Fruit fly (Drosophila melanogaster) whole organism, embryonic: ENCODE measurements around the gene ImpL1.

Experiments used
- Abd-B ChIP-seq: fragments of 200-800 bp; sonication (Bioruptor generic); optimal IDR thresholded peaks from 2 replicates; lab custom pipeline; 2018; ENCODE audit warnings: missing biosample characterization, mild to moderate bottlenecking, missing genetic modification characterization, moderate library complexity
- BtbVII ChIP-seq: fragments of 200-800 bp; sonication (Bioruptor generic); optimal IDR thresholded peaks from 3 replicates; lab custom pipeline; 2017; ENCODE audit warnings: missing biosample characterization, mild to moderate bottlenecking, missing genetic modification characterization
- CG10366 ChIP-seq: fragments of 200-800 bp; sonication (Bioruptor generic); IDR thresholded peaks from 2 replicates; pipeline ENCODE4 v1.3.6; 2022; ENCODE audit warnings: missing biosample characterization, missing genetic modification characterization
- CG10565 ChIP-seq: fragments of 200-800 bp; sonication (Bioruptor generic); optimal IDR thresholded peaks from 3 replicates; lab custom pipeline; 2016; ENCODE audit warnings: missing biosample characterization, mild to moderate bottlenecking, missing genetic modification characterization
- CG10979 ChIP-seq: fragments of 200-800 bp; sonication (Bioruptor generic); optimal IDR thresholded peaks from 2 replicates; lab custom pipeline; 2018; ENCODE audit warnings: missing biosample characterization, mild to moderate bottlenecking, missing genetic modification characterization, moderate library complexity
- CG11696 ChIP-seq: fragments of 200-800 bp; sonication (Bioruptor generic); IDR thresholded peaks from 2 replicates; pipeline ENCODE4 v1.3.6; 2022; ENCODE audit warnings: missing biosample characterization, missing genetic modification characterization
- CG13287 ChIP-seq: fragments of 200-800 bp; sonication (Bioruptor generic); IDR thresholded peaks from 2 replicates; pipeline ENCODE4 v1.3.6; 2022; ENCODE audit warnings: missing biosample characterization, missing genetic modification characterization; ENCODE audit not compliant: partially characterized antibody
- CG13296 ChIP-seq: fragments of 200-800 bp; sonication (Bioruptor generic); optimal IDR thresholded peaks from 3 replicates; lab custom pipeline; 2018; ENCODE audit warnings: missing biosample characterization, mild to moderate bottlenecking, missing genetic modification characterization
- CG1603 ChIP-seq: fragments of 200-800 bp; sonication (Bioruptor generic); optimal IDR thresholded peaks from 2 replicates; lab custom pipeline; 2019; ENCODE audit warnings: missing biosample characterization, mild to moderate bottlenecking, missing genetic modification characterization, moderate library complexity
- CG16779 ChIP-seq: fragments of 200-800 bp; sonication (Bioruptor generic); IDR thresholded peaks from 2 replicates; pipeline ENCODE4 v1.3.6; 2022; ENCODE audit warnings: missing biosample characterization, missing genetic modification characterization
- CG17568 ChIP-seq: fragments of 200-800 bp; sonication (Bioruptor generic); optimal IDR thresholded peaks from 2 replicates; lab custom pipeline; 2018; ENCODE audit warnings: missing biosample characterization, mild to moderate bottlenecking, missing genetic modification characterization, moderate library complexity
- CG17912 ChIP-seq: fragments of 200-800 bp; sonication (Bioruptor generic); optimal IDR thresholded peaks from 2 replicates; lab custom pipeline; 2018; ENCODE audit warnings: missing biosample characterization, mild to moderate bottlenecking, missing genetic modification characterization
- CG1832 ChIP-seq: fragments of 200-800 bp; sonication (Bioruptor generic); optimal IDR thresholded peaks from 2 replicates; lab custom pipeline; 2017; ENCODE audit warnings: missing biosample characterization, mild to moderate bottlenecking, missing genetic modification characterization, inconsistent platforms
- CG34422 ChIP-seq: fragments of 200-800 bp; sonication (Bioruptor generic); IDR thresholded peaks from 3 replicates; pipeline ENCODE4 v1.3.6; 2022; ENCODE audit warnings: missing biosample characterization, missing genetic modification characterization
- CG3995 ChIP-seq: fragments of 200-800 bp; sonication (Bioruptor generic); optimal IDR thresholded peaks from 3 replicates; lab custom pipeline; 2016; ENCODE audit warnings: missing biosample characterization, missing genetic modification characterization
- CG42726 ChIP-seq: fragments of 200-800 bp; sonication (Bioruptor generic); IDR thresholded peaks from 2 replicates; pipeline ENCODE4 v1.3.6; 2022; ENCODE audit warnings: missing biosample characterization, missing genetic modification characterization; ENCODE audit not compliant: partially characterized antibody
- CG4820 ChIP-seq: fragments of 200-800 bp; sonication (Bioruptor generic); optimal IDR thresholded peaks from 3 replicates; lab custom pipeline; 2016; ENCODE audit warnings: missing biosample characterization, missing genetic modification characterization
- CG6654 ChIP-seq: fragments of 200-800 bp; sonication (Bioruptor generic); optimal IDR thresholded peaks from 2 replicates; lab custom pipeline; 2017; ENCODE audit warnings: missing biosample characterization, mild to moderate bottlenecking, missing genetic modification characterization
- CG6689 ChIP-seq: fragments of 200-800 bp; sonication (Bioruptor generic); IDR thresholded peaks from 2 replicates; pipeline ENCODE4 v1.3.6; 2022; ENCODE audit warnings: missing biosample characterization, missing genetic modification characterization
- CG6813 ChIP-seq: fragments of 200-800 bp; sonication (Bioruptor generic); optimal IDR thresholded peaks from 2 replicates; lab custom pipeline; 2017; ENCODE audit warnings: missing biosample characterization, missing genetic modification characterization, mild to moderate bottlenecking, moderate library complexity, missing genetic modification reagents
- CG7556 ChIP-seq: fragments of 200-800 bp; sonication (Bioruptor generic); optimal IDR thresholded peaks from 2 replicates; lab custom pipeline; 2017; ENCODE audit warnings: missing biosample characterization, mild to moderate bottlenecking, missing genetic modification characterization
- CG7963 ChIP-seq: fragments of 200-800 bp; sonication (Bioruptor generic); IDR thresholded peaks from 3 replicates; pipeline ENCODE4 v1.3.6; 2022; ENCODE audit warnings: missing biosample characterization, missing genetic modification characterization; ENCODE audit not compliant: partially characterized antibody
- CG8089 ChIP-seq: fragments of 200-800 bp; sonication (Bioruptor generic); optimal IDR thresholded peaks from 3 replicates; lab custom pipeline; 2016; ENCODE audit warnings: missing biosample characterization, missing genetic modification characterization
- CG8924 ChIP-seq: fragments of 200-800 bp; optimal IDR thresholded peaks from 3 replicates; lab custom pipeline; 2019; ENCODE audit warnings: missing biosample characterization, mild to moderate bottlenecking, missing genetic modification characterization, moderate library complexity
- CG9437 ChIP-seq: fragments of 200-800 bp; sonication (Bioruptor generic); optimal IDR thresholded peaks from 2 replicates; lab custom pipeline; 2018; ENCODE audit warnings: missing biosample characterization, mild to moderate bottlenecking, missing genetic modification characterization
- CG9797 ChIP-seq: fragments of 200-800 bp; sonication (Bioruptor generic); optimal IDR thresholded peaks from 3 replicates; lab custom pipeline; 2018; ENCODE audit warnings: missing biosample characterization, mild to moderate bottlenecking, missing genetic modification characterization
- CG9876 ChIP-seq: fragments of 200-800 bp; sonication (Bioruptor generic); optimal IDR thresholded peaks from 2 replicates; lab custom pipeline; 2016; ENCODE audit warnings: missing biosample characterization, missing genetic modification characterization
- Dfd ChIP-seq, 2 experiments: fragments of >200 bp; optimal IDR thresholded peaks; 2 replicates each; lab custom pipeline; 2017; ENCODE audit warnings: missing biosample characterization in 2 of 2, missing genetic modification characterization in 2 of 2
- E2f1 ChIP-seq: fragments of 200-800 bp; sonication (Bioruptor generic); IDR thresholded peaks from 2 replicates; pipeline ENCODE4 v1.3.6; 2022; ENCODE audit warnings: missing biosample characterization, missing genetic modification characterization
- ERR ChIP-seq: fragments of 200-800 bp; sonication (Bioruptor generic); optimal IDR thresholded peaks from 2 replicates; lab custom pipeline; 2016; ENCODE audit warnings: missing biosample characterization, missing genetic modification characterization
- HLH54F ChIP-seq: fragments of 200-800 bp; sonication (Bioruptor generic); optimal IDR thresholded peaks from 3 replicates; lab custom pipeline; 2016; ENCODE audit warnings: missing biosample characterization, missing genetic modification characterization
- HLHmδ ChIP-seq: fragments of 200-800 bp; sonication (Bioruptor generic); optimal IDR thresholded peaks from 2 replicates; lab custom pipeline; 2018; ENCODE audit warnings: missing biosample characterization, mild to moderate bottlenecking, missing genetic modification characterization, moderate library complexity
- Mad ChIP-seq: fragments of 200-800 bp; sonication (Bioruptor generic); optimal IDR thresholded peaks from 2 replicates; lab custom pipeline; 2016; ENCODE audit warnings: missing biosample characterization, missing genetic modification characterization
- Mes4 ChIP-seq: fragments of 200-800 bp; sonication (Bioruptor generic); optimal IDR thresholded peaks from 2 replicates; lab custom pipeline; 2016; ENCODE audit warnings: missing biosample characterization, missing genetic modification characterization
- NC2β ChIP-seq: fragments of 200-800 bp; sonication (Bioruptor generic); optimal IDR thresholded peaks from 2 replicates; lab custom pipeline; 2016; ENCODE audit warnings: missing biosample characterization, missing genetic modification characterization
- Sin3A ChIP-seq: fragments of >200 bp; optimal IDR thresholded peaks from 2 replicates; lab custom pipeline; 2018
- Sox100B ChIP-seq: fragments of 200-800 bp; sonication (Bioruptor generic); optimal IDR thresholded peaks from 3 replicates; lab custom pipeline; 2018; ENCODE audit warnings: missing biosample characterization, mild to moderate bottlenecking, missing genetic modification characterization
- ac ChIP-seq: fragments of 200-800 bp; sonication (Bioruptor generic); optimal IDR thresholded peaks from 3 replicates; lab custom pipeline; 2017; ENCODE audit warnings: missing biosample characterization, mild to moderate bottlenecking, missing genetic modification characterization
- bigmax ChIP-seq: fragments of 200-800 bp; sonication (Bioruptor generic); optimal IDR thresholded peaks from 2 replicates; lab custom pipeline; 2018; ENCODE audit warnings: missing biosample characterization, mild to moderate bottlenecking, missing genetic modification characterization
- cas ChIP-seq: fragments of 200-800 bp; sonication (Bioruptor generic); IDR thresholded peaks from 2 replicates; pipeline ENCODE4 v1.3.6; 2022; ENCODE audit warnings: missing biosample characterization, missing genetic modification characterization
- chn ChIP-seq: fragments of 200-800 bp; sonication (Bioruptor generic); optimal IDR thresholded peaks from 2 replicates; lab custom pipeline; 2016; ENCODE audit warnings: missing biosample characterization, missing genetic modification characterization
- corto ChIP-seq: fragments of 200-800 bp; sonication (Bioruptor generic); optimal IDR thresholded peaks from 2 replicates; lab custom pipeline; 2016; ENCODE audit warnings: missing biosample characterization, mild to moderate bottlenecking, missing genetic modification characterization, moderate library complexity
- cwo ChIP-seq: fragments of 200-800 bp; sonication (Bioruptor generic); optimal IDR thresholded peaks from 3 replicates; lab custom pipeline; 2017; ENCODE audit warnings: missing biosample characterization, missing genetic modification characterization, mild to moderate bottlenecking, moderate library complexity, missing genetic modification reagents
- her ChIP-seq: fragments of 200-800 bp; sonication (Bioruptor generic); optimal IDR thresholded peaks from 2 replicates; lab custom pipeline; 2016; ENCODE audit warnings: missing biosample characterization, missing genetic modification characterization
- lola ChIP-seq, 3 experiments: fragments of >200 bp in 2 of 3; fragments of 200-800 bp in 1 of 3; sonication (Bioruptor generic) in 1 of 3; optimal IDR thresholded peaks; 2 replicates each; lab custom pipeline; 2017 to 2019; ENCODE audit warnings: missing biosample characterization in 3 of 3, missing genetic modification characterization in 3 of 3, mild to moderate bottlenecking in 1 of 3, moderate library complexity in 1 of 3
- phol ChIP-seq: fragments of 200-800 bp; sonication (Bioruptor generic); optimal IDR thresholded peaks from 3 replicates; lab custom pipeline; 2018; ENCODE audit warnings: missing biosample characterization, mild to moderate bottlenecking, missing genetic modification characterization, moderate library complexity
- pita ChIP-seq: fragments of 200-800 bp; sonication (Bioruptor generic); optimal IDR thresholded peaks from 2 replicates; lab custom pipeline; 2017; ENCODE audit warnings: missing biosample characterization, mild to moderate bottlenecking, missing genetic modification characterization
- psq ChIP-seq: fragments of 200-800 bp; sonication (Bioruptor generic); optimal IDR thresholded peaks from 2 replicates; lab custom pipeline; 2017; ENCODE audit warnings: missing biosample characterization, missing genetic modification characterization
- tin ChIP-seq: fragments of 200-800 bp; sonication (Bioruptor generic); optimal IDR thresholded peaks from 3 replicates; lab custom pipeline; 2016; ENCODE audit warnings: missing biosample characterization, missing genetic modification characterization
- tio ChIP-seq: fragments of 200-800 bp; sonication (Bioruptor generic); optimal IDR thresholded peaks from 2 replicates; lab custom pipeline; 2017; ENCODE audit warnings: missing biosample characterization, missing genetic modification characterization, inconsistent platforms

Gene ImpL1

DNA sequence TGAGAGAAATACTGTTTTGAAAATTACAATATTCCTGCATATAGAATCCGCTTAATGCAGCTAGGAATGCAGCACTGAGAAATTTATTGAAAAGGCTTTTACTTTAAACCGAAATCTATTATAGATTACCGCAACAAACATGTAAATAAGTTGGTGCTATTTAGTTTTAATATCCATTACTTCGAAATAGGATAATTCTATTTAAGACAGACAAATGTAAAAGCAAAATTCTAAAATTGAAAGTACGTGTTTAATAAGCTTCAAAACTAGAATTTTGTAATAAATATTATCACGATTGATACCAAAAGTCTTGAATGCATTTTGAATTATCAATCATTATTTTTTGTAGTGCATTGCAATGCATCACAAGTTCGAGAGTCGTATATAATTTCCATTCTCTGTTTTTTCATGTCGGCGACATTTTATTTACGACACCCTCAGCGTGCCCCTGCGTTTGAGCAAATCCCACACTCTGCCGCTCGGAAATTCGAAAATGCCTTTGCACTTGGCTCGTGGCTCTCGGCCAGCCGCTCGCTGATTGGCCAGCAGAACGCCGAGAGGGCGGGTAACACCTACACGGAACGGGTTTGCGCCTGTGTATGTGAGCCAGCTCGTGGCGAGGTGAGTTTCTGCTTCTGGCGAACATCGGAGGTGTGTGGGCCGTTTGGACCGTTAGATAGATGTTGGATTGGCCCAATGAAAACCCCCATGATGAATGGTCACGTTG, 20.7 kb downstream of the ImpL1 start (continued):
- TF ChIP-seq cwo (GFP tag; lab: Kevin White, UChicago) (no peak), CG8089 (GFP tag; lab: Kevin White, UChicago) (no peak), cas (GFP tag; lab: Robert Waterston, UW) (no peak), Mes4 (GFP tag; lab: Kevin White, UChicago) (no peak), bigmax (GFP tag; lab: Kevin White, UChicago) (no peak), ERR (no peak), CG1603 (no peak), CG7556 (GFP tag; lab: Kevin White, UChicago) (peak; percentile 51), ac (no peak), CG10565 (GFP tag; lab: Kevin White, UChicago) (no peak), psq (GFP tag; lab: Kevin White, UChicago) (no peak), HLH54F (GFP tag; lab: Kevin White, UChicago) (no peak), CG6689 (GFP tag; lab: Robert Waterston, UW) (peak; percentile 48), CG11696 (GFP tag; lab: Robert Waterston, UW) (no peak), phol (tag; lab: Kevin White, UChicago) (peak; percentile 67), CG13287 (GFP tag; lab: Robert Waterston, UW) (0 out of 2 replicates have a peak, but pooled peaks have one; percentile 21), her (no peak), Abd-B (GFP tag; lab: Kevin White, UChicago) (peak; percentile 6), chn (GFP tag; lab: Kevin White, UChicago) (peak; percentile 2), CG8924 (peak; percentile 34), CG4820 (GFP tag; lab: Kevin White, UChicago) (peak; percentile 32), CG6813 (GFP tag; lab: Kevin White, UChicago) (no peak), HLHmδ (GFP tag; lab: Kevin White, UChicago) (peak; percentile 20), CG10979 (tag; lab: Kevin White, UChicago) (peak; percentile 62), CG1832 (no peak), CG16779 (GFP tag; lab: Robert Waterston, UW) (no peak), corto (no peak), CG42726 (GFP tag; lab: Robert Waterston, UW) (no peak), CG17912 (no peak), tio (GFP tag; lab: Kevin White, UChicago) (peak; percentile 22), CG7963 (GFP tag; lab: Robert Waterston, UW) (no peak), CG6654 (GFP tag; lab: Kevin White, UChicago) (peak; percentile 25), lola (GFP tag; optimal IDR thresholded peaks at IDR 0.05; lab: Kevin White, UChicago) (peak in 1 of 3 experiments; percentile 77), CG9437 (GFP tag; lab: Kevin White, UChicago) (peak; percentile 11), NC2β (GFP tag; lab: Kevin White, UChicago) (no peak), CG10366 (no peak), BtbVII (GFP tag; lab: Kevin White, UChicago) (no peak), Sin3A (lab: Kevin White, UChicago) (no peak), CG17568 (no peak), E2f1 (GFP tag; lab: Robert Waterston, UW) (no peak), CG9876 (no peak), CG3995 (GFP tag; lab: Kevin White, UChicago) (no peak), pita (GFP tag; lab: Kevin White, UChicago) (no peak), Dfd (GFP tag; optimal IDR thresholded peaks at IDR 0.05; lab: Kevin White, UChicago) (no peak), CG9797 (GFP tag; lab: Kevin White, UChicago) (no peak), tin (GFP tag; lab: Kevin White, UChicago) (peak; percentile 10), CG34422 (GFP tag; lab: Robert Waterston, UW) (no peak), CG13296 (GFP tag; lab: Kevin White, UChicago) (no peak), Mad (GFP tag; lab: Kevin White, UChicago) (no peak), Sox100B (GFP tag; lab: Kevin White, UChicago) (peak; percentile 49)
